Worm (Caenorhabditis elegans) whole organism, L3 larva: ENCODE results near the gene C32D5.4.

Source experiments
- R02D3.7 ChIP-seq: fragments of 150-350 bp; optimal IDR thresholded peaks from 2 replicates; lab custom pipeline; 2014; ENCODE audit warnings: missing biosample characterization, missing genetic modification characterization
- aly-2 ChIP-seq: fragments of 150-350 bp; optimal IDR thresholded peaks from 2 replicates; lab custom pipeline; 2014; ENCODE audit warnings: missing biosample characterization, missing genetic modification characterization
- egl-5 ChIP-seq: fragments of 150-350 bp; optimal IDR thresholded peaks from 2 replicates; lab custom pipeline; 2017; ENCODE audit warnings: missing biosample characterization, missing genetic modification reagents, missing genetic modification characterization, inconsistent platforms
- elt-1 ChIP-seq: fragments of 150-350 bp; optimal IDR thresholded peaks from 2 replicates; lab custom pipeline; 2014; ENCODE audit warnings: missing biosample characterization, missing genetic modification characterization
- lsy-12 ChIP-seq: sonication (generic microtip); optimal IDR thresholded peaks from 2 replicates; lab custom pipeline; 2016; ENCODE audit warnings: mild to moderate bottlenecking, missing genetic modification characterization, missing compliant biosample characterization
- mdl-1 ChIP-seq: fragments of 150-350 bp; optimal IDR thresholded peaks from 2 replicates; lab custom pipeline; 2014; ENCODE audit warnings: missing biosample characterization, missing genetic modification characterization
- nhr-77 ChIP-seq: fragments of 150-350 bp; optimal IDR thresholded peaks from 2 replicates; lab custom pipeline; 2014; ENCODE audit warnings: missing biosample characterization, missing genetic modification characterization
- unc-39 ChIP-seq: sonication (generic microtip); optimal IDR thresholded peaks from 4 replicates; lab custom pipeline; 2017; ENCODE audit warnings: missing biosample characterization, missing genetic modification characterization
- unc-62 ChIP-seq: fragments of 150-350 bp; sonication (generic microtip); optimal IDR thresholded peaks from 4 replicates; lab custom pipeline; 2014; ENCODE audit warnings: missing biosample characterization, missing genetic modification reagents, missing genetic modification characterization
- zag-1 ChIP-seq: fragments of 150-350 bp; optimal IDR thresholded peaks from 2 replicates; lab custom pipeline; 2014; ENCODE audit warnings: missing biosample characterization, missing genetic modification characterization

DNA sequence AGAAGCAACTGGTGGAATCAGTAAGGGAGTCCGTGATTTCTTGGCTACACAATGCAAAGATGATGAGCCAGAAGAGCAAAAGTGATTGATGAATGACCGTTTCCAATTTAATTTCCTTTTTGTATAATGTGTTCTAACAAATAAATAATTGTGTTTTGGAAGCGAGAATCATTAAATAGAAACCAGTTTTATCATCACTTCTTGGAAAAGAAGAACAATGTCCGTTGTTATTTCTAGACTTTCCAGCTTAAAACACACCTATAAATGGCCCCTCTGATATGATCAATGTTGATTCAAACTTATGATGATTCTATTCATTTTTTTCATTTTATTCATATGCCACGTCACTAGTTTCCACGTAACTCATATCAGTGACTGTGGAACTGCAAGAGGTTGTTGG is 16.8 kb downstream of the C32D5.4 start, which contains the start of gene C29F5.8:
- TF ChIP-seq nhr-77 (tag; lab: Kevin White, UChicago), result no peak
- TF ChIP-seq unc-62 (GFP tag; lab: Kevin White, UChicago), result no peak
- TF ChIP-seq mdl-1 (tag; lab: Kevin White, UChicago), result no peak
- TF ChIP-seq R02D3.7 (tag; lab: Kevin White, UChicago), result no peak
- TF ChIP-seq egl-5, result no peak
- TF ChIP-seq lsy-12 (tag; lab: Kevin White, UChicago), result no peak
- TF ChIP-seq elt-1 (tag; lab: Kevin White, UChicago), result no peak
- TF ChIP-seq aly-2 (tag; lab: Kevin White, UChicago), result no peak
- TF ChIP-seq unc-39 (tag; lab: Kevin White, UChicago), result no peak
- no peak for TF ChIP-seq zag-1 (tag; lab: Kevin White, UChicago)
